Fruit fly (Drosophila melanogaster) whole organism, larva: ENCODE measurements around the gene put.

ENCODE experiments used
- noc ChIP-seq: fragments of 200-800 bp; sonication (Bioruptor generic); optimal IDR thresholded peaks from 3 replicates; lab custom pipeline; 2019; ENCODE audit warnings: missing biosample characterization, mild to moderate bottlenecking, missing genetic modification characterization, moderate library complexity

Gene put

dm6 chr3R:14590753-14591535, 34.6 kb downstream of the put start:
- TF ChIP-seq noc (tag; lab: Kevin White, UChicago), result no peak

- TF ChIP-seq noc (tag; lab: Kevin White, UChicago), result no peak
Observed at dm6 chr3R:14589483-14589882, 36.0 kb downstream of the put start.

dm6 chr3R:14586480-14587443, 38.7 kb downstream of the put start:
- TF ChIP-seq noc (tag; lab: Kevin White, UChicago), result no peak

- no peak for TF ChIP-seq noc (tag; lab: Kevin White, UChicago)
Observed at dm6 chr3R:14580045-14580579, 45.4 kb downstream of the put start.

dm6 chr3R:14577803-14578493, 47.6 kb downstream of the put start:
- no peak for TF ChIP-seq noc (tag; lab: Kevin White, UChicago)

- no peak for TF ChIP-seq noc (tag; lab: Kevin White, UChicago)
Observed at dm6 chr3R:14576692-14577646, 48.5 kb downstream of the put start, which contains the start of gene stumps. Gene stumps, plus strand, starts transcription at chr3R:14577217.

dm6 chr3R:14576511-14576691, 49.1 kb downstream of the put start, which contains the start of gene CG44094:
Gene CG44094, minus strand, starts transcription at chr3R:14576611.
- TF ChIP-seq noc (tag; lab: Kevin White, UChicago), result no peak

- no peak for TF ChIP-seq noc (tag; lab: Kevin White, UChicago)
Observed at dm6 chr3R:14575718-14576187, 49.8 kb downstream of the put start, which contains the start of gene CG7987. Gene CG7987, minus strand, starts transcription at chr3R:14575887.

dm6 chr3R:14574962-14575717, 50.4 kb downstream of the put start:
- TF ChIP-seq noc (tag; lab: Kevin White, UChicago), result peak; percentile 79

dm6 chr3R:14569411-14570107, 55.9 kb downstream of the put start, which contains the start of gene Cys:
Gene Cys, minus strand, starts transcription at chr3R:14569644.
- peak; percentile 36 for TF ChIP-seq noc (tag; lab: Kevin White, UChicago)
